Fruit fly (Drosophila melanogaster) whole organism, adult: ENCODE data around the gene EMC5.

Source experiments
- CG11617 ChIP-seq: fragments of 200-800 bp; sonication (Bioruptor generic); optimal IDR thresholded peaks from 2 replicates; lab custom pipeline; 2017; ENCODE audit warnings: mild to moderate bottlenecking, missing biosample characterization, missing genetic modification reagents, missing genetic modification characterization
- CG12768 ChIP-seq: fragments of 200-800 bp; sonication (Bioruptor generic); optimal IDR thresholded peaks from 2 replicates; lab custom pipeline; 2017; ENCODE audit warnings: missing biosample characterization, missing genetic modification characterization, mild to moderate bottlenecking, moderate library complexity, missing genetic modification reagents
- CG1620 ChIP-seq: fragments of 200-800 bp; sonication (Bioruptor generic); optimal IDR thresholded peaks from 2 replicates; lab custom pipeline; 2016; ENCODE audit warnings: missing biosample characterization, missing genetic modification characterization
- CG7101 ChIP-seq: fragments of 200-800 bp; sonication (Bioruptor generic); optimal IDR thresholded peaks from 2 replicates; lab custom pipeline; 2018; ENCODE audit warnings: missing biosample characterization, mild to moderate bottlenecking, missing genetic modification characterization, moderate library complexity
- Clk ChIP-seq: fragments of 200-800 bp; sonication (Bioruptor generic); optimal IDR thresholded peaks from 2 replicates; lab custom pipeline; 2017; ENCODE audit warnings: missing biosample characterization, missing genetic modification characterization
- Crg-1 ChIP-seq: fragments of 200-800 bp; sonication (Bioruptor generic); optimal IDR thresholded peaks from 2 replicates; lab custom pipeline; 2016; ENCODE audit warnings: missing biosample characterization, missing genetic modification characterization
- bab1 ChIP-seq: fragments of 200-800 bp; sonication (Bioruptor generic); optimal IDR thresholded peaks from 3 replicates; lab custom pipeline; 2019; ENCODE audit warnings: missing biosample characterization, mild to moderate bottlenecking, missing genetic modification characterization, moderate library complexity
- cnc ChIP-seq, 2 experiments: fragments of >200 bp; optimal IDR thresholded peaks; 2 replicates each; lab custom pipeline; 2017
- kay ChIP-seq: fragments of 200-800 bp; sonication (Bioruptor generic); peaks from one replicate; lab custom pipeline; 2016; ENCODE audit warnings: missing biosample characterization, missing genetic modification characterization, borderline replicate concordance
- pad ChIP-seq: fragments of 200-800 bp; sonication (Bioruptor generic); optimal IDR thresholded peaks from 3 replicates; lab custom pipeline; 2017; ENCODE audit warnings: missing biosample characterization, missing genetic modification characterization, mild to moderate bottlenecking, moderate library complexity, missing genetic modification reagents
- tj ChIP-seq: fragments of 200-800 bp; sonication (Bioruptor generic); optimal IDR thresholded peaks from 3 replicates; lab custom pipeline; 2017; ENCODE audit warnings: missing biosample characterization, mild to moderate bottlenecking, missing genetic modification characterization, moderate library complexity

- TF ChIP-seq CG7101: no peak
- TF ChIP-seq Clk (GFP tag; lab: Kevin White, UChicago): no peak
- TF ChIP-seq kay (GFP tag; lab: Kevin White, UChicago): no peak
- TF ChIP-seq tj (GFP tag; lab: Kevin White, UChicago): no peak
- TF ChIP-seq CG1620 (GFP tag; lab: Kevin White, UChicago): no peak
- TF ChIP-seq cnc (optimal IDR thresholded peaks at IDR 0.05; lab: Kevin White, UChicago): no peak
- no peak for TF ChIP-seq bab1 (GFP tag; lab: Kevin White, UChicago)
- no peak for TF ChIP-seq pad (GFP tag; lab: Kevin White, UChicago)
- TF ChIP-seq CG12768: no peak
- TF ChIP-seq CG11617: no peak
- TF ChIP-seq Crg-1 (GFP tag; lab: Kevin White, UChicago): no peak
Measured at dm6 chr2L:18986125-18986498, 1.4 kb upstream of the EMC5 start.
